Fruit fly (Drosophila melanogaster) ovary, adult (tissue): ENCODE measurements around the gene dati.

Experiments used
- CG17801 ChIP-seq: fragments of 200-800 bp; optimal IDR thresholded peaks from 2 replicates; lab custom pipeline; 2019; ENCODE audit warnings: missing biosample characterization, mild to moderate bottlenecking, missing genetic modification characterization, moderate library complexity; ENCODE audit not compliant: partially characterized antibody

dati gene

dm6 chr4:358093-358929 is 37.1 kb downstream of the dati start, which contains the start of gene PMCA:
Gene PMCA (minus strand): TSS chr4:358917.
- TF ChIP-seq CG17801 (GFP tag; lab: Kevin White, UChicago): no peak

DNA sequence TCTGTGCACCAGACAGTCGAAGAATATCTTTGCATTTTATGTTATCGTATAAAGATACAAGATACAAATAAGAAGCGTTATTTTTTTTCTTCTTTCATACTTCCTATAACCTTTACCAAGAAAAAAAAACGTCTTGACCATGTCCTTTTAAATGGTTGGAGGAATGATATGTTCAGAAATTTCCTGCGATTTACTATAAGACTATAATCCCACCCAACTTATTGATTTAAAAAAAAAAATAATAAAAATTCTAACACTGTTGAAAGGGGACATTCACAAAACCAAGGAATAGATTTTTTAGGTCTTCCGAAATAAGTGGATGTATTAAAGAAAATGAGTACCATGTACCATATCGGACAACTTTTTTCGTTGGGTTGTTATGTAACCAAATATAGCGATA is 59.4 kb downstream of the dati start:
- no peak for TF ChIP-seq CG17801 (GFP tag; lab: Kevin White, UChicago)

DNA sequence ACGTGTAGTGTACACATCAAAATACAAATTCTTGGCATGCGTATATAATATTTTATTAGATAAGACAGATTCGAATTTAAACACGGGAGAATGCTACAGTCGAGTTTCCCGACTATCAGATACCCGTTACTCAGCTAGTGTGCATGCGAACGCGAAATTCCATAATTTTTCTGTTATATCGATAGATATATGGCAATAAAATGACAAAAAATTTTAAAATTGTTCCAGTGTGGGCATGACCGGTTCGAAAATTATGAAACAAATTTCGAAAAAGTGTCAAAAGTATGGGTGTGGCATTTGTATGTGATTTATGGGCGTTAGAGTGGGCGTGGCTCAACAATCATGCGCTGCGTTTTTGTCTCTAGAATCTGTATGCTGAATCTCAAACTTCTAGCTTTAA is 63.1 kb downstream of the dati start:
- TF ChIP-seq CG17801 (GFP tag; lab: Kevin White, UChicago): no peak

DNA sequence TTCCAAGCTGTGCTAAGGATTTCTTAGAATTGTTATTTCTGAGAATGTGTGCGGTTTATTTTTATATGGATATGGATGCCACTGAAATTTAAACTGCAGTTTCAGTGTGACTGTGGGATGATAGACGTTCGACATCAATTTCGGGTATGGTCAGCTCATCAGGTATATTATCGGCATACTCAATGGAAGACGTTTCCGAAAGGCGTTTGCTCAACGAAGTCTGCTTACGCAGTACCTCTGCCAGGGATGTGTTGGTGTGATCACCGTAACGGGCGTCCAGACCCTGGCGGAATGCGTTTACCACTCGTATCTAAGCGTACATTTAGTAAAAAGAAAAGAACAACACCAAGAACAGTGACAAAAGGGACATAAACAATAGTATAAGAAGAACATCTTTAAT is 66.3 kb downstream of the dati start:
- no peak for TF ChIP-seq CG17801 (GFP tag; lab: Kevin White, UChicago)
